Fruit fly (Drosophila melanogaster): Measurements from ENCODE around the gene raskol.

The raskol gene

dm6 chrX:17789413-17790054 lies 79.6 kb downstream of the raskol start (continued):
- peak; percentile 88 for TF ChIP-seq sqz (GFP tag; optimal IDR thresholded peaks at IDR 0.05)
- TF ChIP-seq Gsc (GFP tag; IDR thresholded peaks at IDR 0.05) = no peak
- no peak for TF ChIP-seq CG2875 (GFP tag; optimal IDR thresholded peaks at IDR 0.05)
- TF ChIP-seq disco-r (GFP tag; optimal IDR thresholded peaks at IDR 0.05) = no peak
- TF ChIP-seq dimm (GFP tag; IDR thresholded peaks at IDR 0.05) = no peak
- no peak for TF ChIP-seq maf-S (GFP tag; optimal IDR thresholded peaks at IDR 0.05)
- TF ChIP-seq CG9817 (tag; optimal IDR thresholded peaks at IDR 0.05) = no peak
- no peak for TF ChIP-seq CG13624 (GFP tag; optimal IDR thresholded peaks at IDR 0.05)
- no peak for TF ChIP-seq CG14014 (GFP tag; IDR thresholded peaks at IDR 0.05)
- TF ChIP-seq wdn (GFP tag; IDR thresholded peaks at IDR 0.05) = no peak
- no peak for TF ChIP-seq Lpt (GFP tag; optimal IDR thresholded peaks at IDR 0.05)
- no peak for TF ChIP-seq HHEX (GFP tag; optimal IDR thresholded peaks at IDR 0.05)
- no peak for TF ChIP-seq Ssrp (tag; optimal IDR thresholded peaks at IDR 0.05)
- no peak for TF ChIP-seq Pdp1 (GFP tag; optimal IDR thresholded peaks at IDR 0.05)
- no peak for TF ChIP-seq tap (tag; optimal IDR thresholded peaks at IDR 0.05)
- no peak for TF ChIP-seq CG9437 (GFP tag; optimal IDR thresholded peaks at IDR 0.05)
- no peak for TF ChIP-seq HLHmδ (GFP tag; optimal IDR thresholded peaks at IDR 0.05)
- no peak for TF ChIP-seq CG33213 (GFP tag; optimal IDR thresholded peaks at IDR 0.05)
- no peak for TF ChIP-seq nau (GFP tag; optimal IDR thresholded peaks at IDR 0.05)
- TF ChIP-seq slbo (GFP tag; IDR thresholded peaks at IDR 0.05) = peak; percentile 3; the same call in 1 of the 2 replicates
- TF ChIP-seq chn (GFP tag; optimal IDR thresholded peaks at IDR 0.05) = peak; percentile 26
- TF ChIP-seq CG8359 (GFP tag; optimal IDR thresholded peaks at IDR 0.05; ENCODE audit: borderline replicate concordance) = no peak
- TF ChIP-seq YL-1 (GFP tag; optimal IDR thresholded peaks at IDR 0.05) = no peak
- TF ChIP-seq fd64A (GFP tag; optimal IDR thresholded peaks at IDR 0.05) = no peak
- no peak for TF ChIP-seq grn (GFP tag; optimal IDR thresholded peaks at IDR 0.05)
- TF ChIP-seq CG30403 (GFP tag; optimal IDR thresholded peaks at IDR 0.05) = no peak
- peak; percentile 10 for TF ChIP-seq Ets65A (GFP tag)
- no peak for TF ChIP-seq CG11398 (GFP tag; optimal IDR thresholded peaks at IDR 0.05)
- no peak for TF ChIP-seq Bdp1 (GFP tag; optimal IDR thresholded peaks at IDR 0.05)
- TF ChIP-seq Asciz (GFP tag; optimal IDR thresholded peaks at IDR 0.05) = no peak
- no peak for TF ChIP-seq Sox102F (GFP tag; optimal IDR thresholded peaks at IDR 0.05)
- TF ChIP-seq Ets97D (GFP tag; optimal IDR thresholded peaks at IDR 0.05) = no peak
- TF ChIP-seq CG12236 (GFP tag; optimal IDR thresholded peaks at IDR 0.05) = no peak
- TF ChIP-seq otp (GFP tag; IDR thresholded peaks at IDR 0.05) = no peak
- TF ChIP-seq gcm2 (GFP tag; optimal IDR thresholded peaks at IDR 0.05) = no peak
- no peak for TF ChIP-seq Poxn (GFP tag; IDR thresholded peaks at IDR 0.05)
- TF ChIP-seq CG8478 (optimal IDR thresholded peaks at IDR 0.05) = peak; percentile 94
- peak; percentile 6 for TF ChIP-seq nerfin-1 (tag; optimal IDR thresholded peaks at IDR 0.05)
- TF ChIP-seq knrl (GFP tag; IDR thresholded peaks at IDR 0.05; ENCODE audit: partially characterized antibody) = no peak; the same call in 2 of the 3 replicates
- no peak for TF ChIP-seq B-H2 (GFP tag; optimal IDR thresholded peaks at IDR 0.05)
- TF ChIP-seq pita (GFP tag; optimal IDR thresholded peaks at IDR 0.05) = no peak
- TF ChIP-seq Scr (GFP tag; IDR thresholded peaks at IDR 0.05; ENCODE audit: partially characterized antibody) = 0 out of 2 replicates have a peak, but pooled peaks have one; percentile 19
- TF ChIP-seq CG15601 (tag; optimal IDR thresholded peaks at IDR 0.05) = no peak
- no peak for TF ChIP-seq CG15073 (GFP tag; optimal IDR thresholded peaks at IDR 0.05)
- TF ChIP-seq oc (tag; optimal IDR thresholded peaks at IDR 0.05) = peak; percentile 35
- no peak for TF ChIP-seq slou (GFP tag; optimal IDR thresholded peaks at IDR 0.05)
- TF ChIP-seq CG43689 (GFP tag; IDR thresholded peaks at IDR 0.05) = no peak
- TF ChIP-seq Adf1 (GFP tag; IDR thresholded peaks at IDR 0.05) = peak; percentile 84
- no peak for TF ChIP-seq Atf6 (GFP tag; IDR thresholded peaks at IDR 0.05)
- no peak for TF ChIP-seq Blimp-1 (GFP tag; optimal IDR thresholded peaks at IDR 0.05)
- TF ChIP-seq aop (GFP tag; IDR thresholded peaks at IDR 0.05) = no peak
